Worm (Caenorhabditis elegans): ENCODE measurements around the gene arc-1.

The arc-1 gene

ce11 chrII:9660379-9660778 is 14.4 kb upstream of the arc-1 start, which contains the start of gene ZK1320.3:
Gene ZK1320.3, minus strand, starts transcription at chrII:9660419.
- TF ChIP-seq nhr-80 (tag; optimal IDR thresholded peaks at IDR 0.05): peak; percentile 56
- TF ChIP-seq Y79H2A.3 (GFP tag; conservative IDR thresholded peaks at IDR 0.05): no peak
- no peak for TF ChIP-seq F22D6.2 (tag; optimal IDR thresholded peaks at IDR 0.05)
- no peak for TF ChIP-seq unc-62 (GFP tag; optimal IDR thresholded peaks at IDR 0.05)
- no peak for TF ChIP-seq lin-40 (tag; optimal IDR thresholded peaks at IDR 0.05)
- no peak for TF ChIP-seq B0019.2 (GFP tag; conservative IDR thresholded peaks at IDR 0.05)
- no peak for TF ChIP-seq atf-7 (tag; optimal IDR thresholded peaks at IDR 0.05)

DNA sequence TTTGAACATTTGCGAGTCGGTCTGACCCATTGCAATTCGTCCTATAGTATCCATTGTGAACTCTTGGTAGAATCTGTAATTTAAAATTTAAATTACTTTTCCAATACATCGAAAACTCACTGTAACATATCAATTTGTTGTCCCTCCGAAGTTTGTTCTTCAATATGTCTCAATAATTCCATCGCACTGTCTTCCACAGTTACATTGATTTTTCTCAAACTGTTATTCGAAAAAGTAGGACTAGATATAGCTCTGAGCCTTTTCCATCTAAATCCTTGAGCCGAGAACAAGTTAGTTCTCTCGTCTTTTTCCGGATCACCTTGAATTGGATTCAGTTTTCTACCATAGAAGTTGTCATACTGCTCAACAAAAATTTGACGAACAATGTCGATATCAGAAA is 12.6 kb upstream of the arc-1 start:
- TF ChIP-seq nhr-80 (tag; optimal IDR thresholded peaks at IDR 0.05) (no peak), hmg-1.2 (GFP tag; IDR thresholded peaks at IDR 0.05) (no peak), ama-1 (optimal IDR thresholded peaks at IDR 0.05) (no peak), ama-1 (GFP tag; optimal IDR thresholded peaks at IDR 0.05) (no peak), B0019.2 (GFP tag; conservative IDR thresholded peaks at IDR 0.05) (no peak), bed-2 (GFP tag; IDR thresholded peaks at IDR 0.05) (no peak), Y95B8A.8 (GFP tag; IDR thresholded peaks at IDR 0.05) (no peak), efl-1 (GFP tag; optimal IDR thresholded peaks at IDR 0.05) (no peak), hrde-1 (tag; optimal IDR thresholded peaks at IDR 0.05; ENCODE audit: borderline replicate concordance) (no peak), F57C9.4 (tag; optimal IDR thresholded peaks at IDR 0.05) (no peak), snpc-1.3 (tag; optimal IDR thresholded peaks at IDR 0.05; ENCODE audit: insufficient read depth) (no peak), F33H1.4 (GFP tag; IDR thresholded peaks at IDR 0.05) (no peak), B0035.1 (tag; optimal IDR thresholded peaks at IDR 0.05) (no peak), lsl-1 (GFP tag; optimal IDR thresholded peaks at IDR 0.05) (no peak), ceh-100 (GFP tag; IDR thresholded peaks at IDR 0.05) (no peak), snpc-3.4 (tag; optimal IDR thresholded peaks at IDR 0.05) (no peak), ztf-6 (GFP tag; IDR thresholded peaks at IDR 0.05) (no peak), ceh-27 (GFP tag; optimal IDR thresholded peaks at IDR 0.05) (no peak), lin-35 (GFP tag; optimal IDR thresholded peaks at IDR 0.05) (no peak), F39B2.1 (GFP tag; IDR thresholded peaks at IDR 0.05) (no peak), B0261.1 (tag; optimal IDR thresholded peaks at IDR 0.05) (no peak)

DNA sequence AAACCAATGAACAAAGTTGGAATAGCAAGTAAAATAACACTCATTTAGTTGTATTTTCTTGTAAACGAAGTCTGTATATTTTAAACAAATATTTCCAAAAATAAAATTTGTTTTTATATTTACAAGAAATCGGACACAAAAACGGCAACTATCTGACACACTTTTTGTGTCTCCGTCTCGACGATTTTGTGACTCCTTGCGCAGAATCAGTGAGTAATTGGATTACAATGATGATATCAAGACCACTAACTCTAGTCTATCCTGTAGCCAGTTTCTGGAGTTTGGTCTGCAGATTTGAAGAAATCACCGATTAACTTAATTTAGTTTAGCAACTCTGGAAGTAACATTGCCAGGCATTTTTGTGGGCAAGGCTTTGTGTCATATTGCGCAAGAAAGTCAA is 12.0 kb upstream of the arc-1 start, which contains the start of gene cyp-13A10:
Gene cyp-13A10 (minus strand): TSS at position 88 of the 400 bp plus-strand sequence.
- TF ChIP-seq F10E7.11 (tag; optimal IDR thresholded peaks at IDR 0.05) (no peak), hmg-1.2 (GFP tag; IDR thresholded peaks at IDR 0.05) (no peak), ztf-28 (GFP tag; IDR thresholded peaks at IDR 0.05) (no peak), ceh-79 (tag; optimal IDR thresholded peaks at IDR 0.05) (no peak), F22D6.2 (tag; optimal IDR thresholded peaks at IDR 0.05) (no peak), F23B12.7 (tag; optimal IDR thresholded peaks at IDR 0.05; ENCODE audit: insufficient read depth) (no peak), nhr-120 (GFP tag; IDR thresholded peaks at IDR 0.05) (no peak), ceh-100 (GFP tag; IDR thresholded peaks at IDR 0.05) (no peak), lag-1 (GFP tag; IDR thresholded peaks at IDR 0.05) (no peak), D2030.7 (GFP tag; IDR thresholded peaks at IDR 0.05) (no peak), aptf-3 (GFP tag; IDR thresholded peaks at IDR 0.05) (no peak), gei-17 (GFP tag; optimal IDR thresholded peaks at IDR 0.05) (no peak), attf-6 (GFP tag; IDR thresholded peaks at IDR 0.05) (no peak), ceh-58 (GFP tag; IDR thresholded peaks at IDR 0.05) (no peak), lin-35 (GFP tag; optimal IDR thresholded peaks at IDR 0.05) (no peak), ets-4 (GFP tag; optimal IDR thresholded peaks at IDR 0.05) (no peak), ceh-91 (GFP tag; IDR thresholded peaks at IDR 0.05) (no peak)

All from whole organism, young adult.